Worm (Caenorhabditis elegans) whole organism, late embryonic: Measurements from ENCODE around the gene pmp-5.

Experiments used
- F13H6.1 ChIP-seq: sonication (generic microtip); optimal IDR thresholded peaks from 2 replicates; lab custom pipeline; 2016; ENCODE audit warnings: missing genetic modification characterization, missing compliant biosample characterization
- ceh-14 ChIP-seq: sonication (generic microtip); optimal IDR thresholded peaks from 2 replicates; lab custom pipeline; 2016; ENCODE audit warnings: missing genotype, missing genetic modification characterization, missing compliant biosample characterization
- ceh-30 ChIP-seq: fragments of 150-350 bp; optimal IDR thresholded peaks from 2 replicates; lab custom pipeline; 2014; ENCODE audit warnings: missing biosample characterization, missing genetic modification characterization
- ceh-34 ChIP-seq: sonication (generic microtip); optimal IDR thresholded peaks from 2 replicates; lab custom pipeline; 2016; ENCODE audit warnings: mild to moderate bottlenecking, missing genetic modification characterization, missing compliant biosample characterization
- ceh-9 ChIP-seq: sonication (generic microtip); optimal IDR thresholded peaks from 2 replicates; lab custom pipeline; 2016; ENCODE audit warnings: mild to moderate bottlenecking, missing genetic modification characterization, inconsistent platforms, missing compliant biosample characterization
- elt-4 ChIP-seq: sonication (generic microtip); optimal IDR thresholded peaks from 2 replicates; lab custom pipeline; 2016; ENCODE audit warnings: missing genetic modification characterization, missing compliant biosample characterization
- fkh-10 ChIP-seq: fragments of 150-350 bp; optimal IDR thresholded peaks from 2 replicates; lab custom pipeline; 2014; ENCODE audit warnings: missing biosample characterization, missing genetic modification reagents, missing genetic modification characterization
- npax-4 ChIP-seq: sonication (generic microtip); optimal IDR thresholded peaks from 2 replicates; lab custom pipeline; 2016; ENCODE audit warnings: missing genetic modification characterization, missing compliant biosample characterization
- odd-2 ChIP-seq: sonication (generic microtip); optimal IDR thresholded peaks from 2 replicates; lab custom pipeline; 2017; ENCODE audit warnings: antibody characterized with exemption, mild to moderate bottlenecking, missing genetic modification characterization, missing compliant biosample characterization
- sox-4 ChIP-seq: sonication (generic microtip); optimal IDR thresholded peaks from 2 replicates; lab custom pipeline; 2017; ENCODE audit warnings: mild to moderate bottlenecking, missing genetic modification characterization, inconsistent platforms, missing compliant biosample characterization
- unc-55 ChIP-seq: sonication (generic microtip); optimal IDR thresholded peaks from 2 replicates; lab custom pipeline; 2017; ENCODE audit warnings: missing biosample characterization, missing genetic modification reagents, missing genetic modification characterization

ce11 chrV:6631866-6632265 is 33.7 kb downstream of the pmp-5 start:
- TF ChIP-seq ceh-34 (tag; lab: Kevin White, UChicago) (no peak), elt-4 (tag; lab: Kevin White, UChicago) (no peak), sox-4 (no peak), unc-55 (no peak), fkh-10 (no peak), odd-2 (tag; lab: Kevin White, UChicago) (no peak), ceh-30 (no peak), F13H6.1 (tag; lab: Kevin White, UChicago) (no peak), ceh-14 (tag; lab: Kevin White, UChicago) (no peak), ceh-9 (tag; lab: Kevin White, UChicago) (no peak), npax-4 (no peak)
